Fruit fly (Drosophila melanogaster) whole organism, embryonic: Measurements from ENCODE around the gene CG34180.

Source experiments
- Adf1 ChIP-seq: fragments of 200-800 bp; sonication (Bioruptor generic); IDR thresholded peaks from 2 replicates; pipeline ENCODE4 v1.3.6; 2022; ENCODE audit warnings: missing biosample characterization, missing genetic modification characterization
- Asciz ChIP-seq: fragments of 200-800 bp; sonication (Bioruptor generic); optimal IDR thresholded peaks from 2 replicates; lab custom pipeline; 2017; ENCODE audit warnings: missing biosample characterization, mild to moderate bottlenecking, missing genetic modification characterization, missing genetic modification reagents
- Atf6 ChIP-seq: fragments of 200-800 bp; sonication (Bioruptor generic); IDR thresholded peaks from 2 replicates; pipeline ENCODE4 v1.3.6; 2022; ENCODE audit warnings: missing biosample characterization, missing genetic modification characterization
- CG10209 ChIP-seq: fragments of 200-800 bp; sonication (Bioruptor generic); optimal IDR thresholded peaks from 3 replicates; lab custom pipeline; 2017; ENCODE audit warnings: missing biosample characterization, mild to moderate bottlenecking, missing genetic modification characterization, missing genetic modification reagents
- CG10959 ChIP-seq: fragments of 200-800 bp; sonication (Bioruptor generic); IDR thresholded peaks from 2 replicates; pipeline ENCODE4 v1.3.6; 2022; ENCODE audit warnings: missing biosample characterization, missing genetic modification characterization
- CG11456 ChIP-seq: fragments of 200-800 bp; sonication (Bioruptor generic); IDR thresholded peaks from 3 replicates; pipeline ENCODE4 v1.3.6; 2022; ENCODE audit warnings: missing biosample characterization, missing genetic modification characterization
- CG12155 ChIP-seq: fragments of 200-800 bp; sonication (Bioruptor generic); optimal IDR thresholded peaks from 3 replicates; lab custom pipeline; 2016; ENCODE audit warnings: missing biosample characterization, missing genetic modification characterization
- CG12744 ChIP-seq: fragments of 200-800 bp; sonication (Bioruptor generic); optimal IDR thresholded peaks from 2 replicates; lab custom pipeline; 2016; ENCODE audit warnings: missing biosample characterization, missing genetic modification characterization
- CG13894 ChIP-seq: fragments of 200-800 bp; sonication (Bioruptor generic); optimal IDR thresholded peaks from 3 replicates; lab custom pipeline; 2018; ENCODE audit warnings: missing biosample characterization, mild to moderate bottlenecking, missing genetic modification characterization, moderate library complexity
- CG15073 ChIP-seq: fragments of 200-800 bp; sonication (Bioruptor generic); optimal IDR thresholded peaks from 2 replicates; lab custom pipeline; 2016; ENCODE audit warnings: missing biosample characterization, missing genetic modification characterization
- CG17328 ChIP-seq: fragments of 200-800 bp; sonication (Bioruptor generic); IDR thresholded peaks from 2 replicates; pipeline ENCODE4 v1.3.6; 2022; ENCODE audit warnings: missing biosample characterization, missing genetic modification characterization
- CG1792 ChIP-seq: fragments of 200-800 bp; sonication (Bioruptor generic); optimal IDR thresholded peaks from 2 replicates; lab custom pipeline; 2016; ENCODE audit warnings: missing biosample characterization, missing genetic modification characterization
- CG18011 ChIP-seq: fragments of 200-800 bp; sonication (Bioruptor generic); optimal IDR thresholded peaks from 2 replicates; lab custom pipeline; 2017; ENCODE audit warnings: missing biosample characterization, missing genetic modification characterization, mild to moderate bottlenecking, moderate library complexity, missing genotype
- CG31365 ChIP-seq: fragments of 200-800 bp; sonication (Bioruptor generic); optimal IDR thresholded peaks from 2 replicates; lab custom pipeline; 2018; ENCODE audit warnings: missing biosample characterization, mild to moderate bottlenecking, missing genetic modification characterization
- CG32532 ChIP-seq: fragments of 200-800 bp; sonication (Bioruptor generic); IDR thresholded peaks from 2 replicates; pipeline ENCODE4 v1.3.6; 2022; ENCODE audit warnings: missing biosample characterization, missing genetic modification characterization
- CG32772 ChIP-seq: fragments of 200-800 bp; sonication (Bioruptor generic); IDR thresholded peaks from 2 replicates; pipeline ENCODE4 v1.3.6; 2022; ENCODE audit warnings: missing biosample characterization, missing genetic modification characterization
- CG3726 ChIP-seq: fragments of 200-800 bp; sonication (Bioruptor generic); IDR thresholded peaks from 3 replicates; pipeline ENCODE4, ENCODE4 v1.3.6; 2022; ENCODE audit warnings: missing biosample characterization, missing genetic modification characterization
- CG9876 ChIP-seq: fragments of 200-800 bp; sonication (Bioruptor generic); optimal IDR thresholded peaks from 2 replicates; lab custom pipeline; 2016; ENCODE audit warnings: missing biosample characterization, missing genetic modification characterization
- Dbx ChIP-seq: fragments of 200-800 bp; sonication (Bioruptor generic); IDR thresholded peaks from 3 replicates; pipeline ENCODE4 v1.3.6; 2022; ENCODE audit warnings: missing biosample characterization, missing genetic modification characterization
- Fer2 ChIP-seq: fragments of 200-800 bp; sonication (Bioruptor generic); optimal IDR thresholded peaks from 2 replicates; lab custom pipeline; 2018; ENCODE audit warnings: missing biosample characterization, mild to moderate bottlenecking, missing genetic modification characterization, moderate library complexity
- GATAe ChIP-seq: fragments of 200-800 bp; sonication (Bioruptor generic); conservative IDR thresholded peaks from 2 replicates; pipeline ENCODE4 v1.3.6; 2022; ENCODE audit warnings: missing biosample characterization, missing genetic modification characterization
- H2.0 ChIP-seq: fragments of 200-800 bp; sonication (Bioruptor generic); IDR thresholded peaks from 2 replicates; pipeline ENCODE4 v1.3.6; 2022; ENCODE audit warnings: missing biosample characterization, missing genetic modification characterization
- HmgD ChIP-seq: fragments of 200-800 bp; sonication (Bioruptor generic); optimal IDR thresholded peaks from 3 replicates; lab custom pipeline; 2016; ENCODE audit warnings: missing biosample characterization, missing genetic modification characterization
- NFAT ChIP-seq: fragments of 200-800 bp; sonication (Bioruptor generic); IDR thresholded peaks from 2 replicates; pipeline ENCODE4 v1.3.6; 2022; ENCODE audit warnings: missing biosample characterization, missing genetic modification characterization
- NK7.1 ChIP-seq: fragments of 200-800 bp; sonication (Bioruptor generic); optimal IDR thresholded peaks from 3 replicates; lab custom pipeline; 2016; ENCODE audit warnings: missing biosample characterization, missing genetic modification characterization
- Rfx ChIP-seq: fragments of 200-800 bp; sonication (Bioruptor generic); IDR thresholded peaks from 2 replicates; pipeline ENCODE4 v1.3.6; 2022; ENCODE audit warnings: missing biosample characterization, missing genetic modification characterization
- Sry-β ChIP-seq: fragments of 200-800 bp; sonication (Bioruptor generic); optimal IDR thresholded peaks from 2 replicates; lab custom pipeline; 2018; ENCODE audit warnings: missing biosample characterization, mild to moderate bottlenecking, missing genetic modification characterization, moderate library complexity
- Ssrp ChIP-seq: fragments of 200-800 bp; sonication (Bioruptor generic); optimal IDR thresholded peaks from 2 replicates; lab custom pipeline; 2018; ENCODE audit warnings: missing biosample characterization, mild to moderate bottlenecking, missing genetic modification characterization, moderate library complexity
- Tbp ChIP-seq: fragments of >200 bp; optimal IDR thresholded peaks from 2 replicates; lab custom pipeline; 2018; ENCODE audit warnings: missing biosample characterization, missing genetic modification characterization
- Vsx1 ChIP-seq: fragments of 200-800 bp; sonication (Bioruptor generic); optimal IDR thresholded peaks from 2 replicates; lab custom pipeline; 2017; ENCODE audit warnings: missing biosample characterization, mild to moderate bottlenecking, missing genetic modification characterization, missing genetic modification reagents
- abd-A ChIP-seq: fragments of 200-800 bp; sonication (Bioruptor generic); optimal IDR thresholded peaks from 3 replicates; lab custom pipeline; 2019; ENCODE audit warnings: missing biosample characterization, mild to moderate bottlenecking, missing genetic modification characterization, moderate library complexity
- bsh ChIP-seq, 2 experiments: fragments of 200-800 bp; sonication (Bioruptor generic); optimal IDR thresholded peaks; 2 replicates each; lab custom pipeline; 2017 to 2018; ENCODE audit warnings: mild to moderate bottlenecking in 2 of 2, missing biosample characterization in 2 of 2, missing genetic modification characterization in 2 of 2, moderate library complexity in 1 of 2
- chinmo ChIP-seq: fragments of 200-800 bp; sonication (Bioruptor generic); IDR thresholded peaks from 4 replicates; pipeline ENCODE4 v1.3.6; 2022; ENCODE audit warnings: missing biosample characterization, missing genetic modification characterization; ENCODE audit not compliant: partially characterized antibody
- chn ChIP-seq: fragments of 200-800 bp; sonication (Bioruptor generic); optimal IDR thresholded peaks from 2 replicates; lab custom pipeline; 2016; ENCODE audit warnings: missing biosample characterization, missing genetic modification characterization
- crol ChIP-seq: fragments of 200-800 bp; sonication (Bioruptor generic); IDR thresholded peaks from 2 replicates; pipeline ENCODE4 v1.3.6; 2022; ENCODE audit warnings: missing biosample characterization, missing genetic modification characterization
- cwo ChIP-seq: fragments of 200-800 bp; sonication (Bioruptor generic); optimal IDR thresholded peaks from 3 replicates; lab custom pipeline; 2017; ENCODE audit warnings: missing biosample characterization, missing genetic modification characterization, mild to moderate bottlenecking, moderate library complexity, missing genetic modification reagents
- da ChIP-seq: fragments of 200-800 bp; sonication (Bioruptor generic); optimal IDR thresholded peaks from 2 replicates; lab custom pipeline; 2016; ENCODE audit warnings: missing biosample characterization, missing genetic modification characterization
- gfzf ChIP-seq: fragments of 200-800 bp; sonication (Bioruptor generic); optimal IDR thresholded peaks from 2 replicates; lab custom pipeline; 2016; ENCODE audit warnings: missing biosample characterization, mild to moderate bottlenecking, missing genetic modification characterization, moderate library complexity
- lab ChIP-seq: fragments of 200-800 bp; sonication (Bioruptor generic); optimal IDR thresholded peaks from 3 replicates; lab custom pipeline; 2017; ENCODE audit warnings: missing biosample characterization, missing genetic modification characterization, mild to moderate bottlenecking, moderate library complexity, missing genetic modification reagents
- nmo ChIP-seq: fragments of 200-800 bp; sonication (Bioruptor generic); optimal IDR thresholded peaks from 2 replicates; lab custom pipeline; 2018; ENCODE audit warnings: missing biosample characterization, mild to moderate bottlenecking, missing genetic modification characterization, moderate library complexity
- otp ChIP-seq: fragments of 200-800 bp; sonication (Bioruptor generic); IDR thresholded peaks from 3 replicates; pipeline ENCODE4, ENCODE4 v1.3.6; 2022; ENCODE audit warnings: missing biosample characterization, missing genetic modification characterization
- salm ChIP-seq: fragments of 200-800 bp; sonication (Bioruptor generic); optimal IDR thresholded peaks from 2 replicates; lab custom pipeline; 2018; ENCODE audit warnings: missing biosample characterization, mild to moderate bottlenecking, missing genetic modification characterization
- schlank ChIP-seq: fragments of 200-800 bp; sonication (Bioruptor generic); optimal IDR thresholded peaks from 2 replicates; lab custom pipeline; 2018; ENCODE audit warnings: missing biosample characterization, mild to moderate bottlenecking, missing genetic modification characterization
- scrt ChIP-seq: fragments of 200-800 bp; sonication (Bioruptor generic); optimal IDR thresholded peaks from 2 replicates; lab custom pipeline; 2018; ENCODE audit warnings: missing biosample characterization, mild to moderate bottlenecking, missing genetic modification characterization, moderate library complexity
- sens ChIP-seq: fragments of 200-800 bp; sonication (Bioruptor generic); peaks from one replicate; lab custom pipeline; 2016; ENCODE audit warnings: missing biosample characterization, missing genetic modification characterization
- so ChIP-seq: fragments of 200-800 bp; sonication (Bioruptor generic); IDR thresholded peaks from 3 replicates; pipeline ENCODE4 v1.3.6; 2022; ENCODE audit warnings: missing biosample characterization, missing genetic modification characterization
- sqz ChIP-seq: fragments of 200-800 bp; sonication (Bioruptor generic); optimal IDR thresholded peaks from 3 replicates; lab custom pipeline; 2018; ENCODE audit warnings: missing biosample characterization, mild to moderate bottlenecking, missing genetic modification characterization
- unc-4 ChIP-seq: fragments of 200-800 bp; sonication (Bioruptor generic); IDR thresholded peaks from 2 replicates; pipeline ENCODE4 v1.3.6; 2022; ENCODE audit warnings: missing biosample characterization, missing genetic modification characterization; ENCODE audit not compliant: partially characterized antibody

CG34180 gene

DNA sequence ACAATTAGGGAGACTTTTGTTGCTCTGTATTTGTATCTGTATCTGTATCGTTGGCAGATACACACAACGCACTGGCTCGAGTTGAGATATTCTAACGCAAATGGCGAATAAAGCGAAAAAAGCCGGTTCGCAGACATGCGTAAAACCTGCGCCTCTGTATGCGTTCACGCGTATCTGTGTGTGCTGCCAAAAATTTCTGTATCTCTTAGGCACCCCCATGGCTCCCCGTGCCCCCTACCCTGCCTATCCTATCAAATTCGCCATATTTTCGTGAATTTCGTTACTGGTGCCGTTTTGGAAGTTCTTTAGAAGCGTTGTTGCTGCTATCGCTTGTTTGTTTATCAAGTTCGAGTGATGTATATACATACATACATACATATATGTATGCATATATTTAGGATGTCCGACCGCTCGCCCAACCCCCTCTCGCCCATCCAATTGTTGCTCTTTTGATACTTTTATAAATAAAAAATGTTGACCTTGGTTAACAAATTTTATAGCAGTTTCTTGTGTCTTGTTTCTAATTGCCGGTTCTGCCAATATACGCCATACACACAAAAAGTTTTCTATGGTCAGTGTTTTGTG, 25.5 kb downstream of the CG34180 start (continued):
- TF ChIP-seq sens (GFP tag; lab: Kevin White, UChicago) (no peak), cwo (GFP tag; lab: Kevin White, UChicago) (peak; percentile 60), CG15073 (GFP tag; lab: Kevin White, UChicago) (no peak), Asciz (GFP tag; lab: Kevin White, UChicago) (no peak), Adf1 (peak; percentile 85), Rfx (GFP tag; lab: Robert Waterston, UW) (peak; percentile 36; the same call in 1 of the 2 replicates), chinmo (GFP tag; lab: Robert Waterston, UW) (peak; percentile 90; the same call in 3 of the 4 replicates), GATAe (GFP tag; lab: Robert Waterston, UW) (peak; percentile 48), CG32772 (GFP tag; lab: Robert Waterston, UW) (no peak), Sry-β (GFP tag; lab: Kevin White, UChicago) (no peak), abd-A (peak; percentile 93), unc-4 (GFP tag; lab: Robert Waterston, UW) (no peak), CG3726 (GFP tag; lab: Robert Waterston, UW) (no peak), Ssrp (no peak), CG18011 (no peak), Tbp (GFP tag; lab: Kevin White, UChicago) (no peak), CG13894 (tag; lab: Kevin White, UChicago) (peak; percentile 96), H2.0 (GFP tag; lab: Robert Waterston, UW) (no peak), NK7.1 (no peak), da (GFP tag; lab: Kevin White, UChicago) (no peak), sqz (GFP tag; lab: Kevin White, UChicago) (no peak), scrt (GFP tag; lab: Kevin White, UChicago) (peak; percentile 58), crol (GFP tag; lab: Robert Waterston, UW) (peak; percentile 80), CG17328 (GFP tag; lab: Robert Waterston, UW) (no peak), CG11456 (GFP tag; lab: Robert Waterston, UW) (no peak), Fer2 (no peak), CG9876 (GFP tag; lab: Kevin White, UChicago) (no peak), Vsx1 (GFP tag; lab: Kevin White, UChicago) (no peak), CG12744 (GFP tag; lab: Kevin White, UChicago) (no peak), lab (peak; percentile 24), chn (GFP tag; lab: Kevin White, UChicago) (no peak), Atf6 (GFP tag; lab: Robert Waterston, UW) (peak; percentile 13; the same call in 1 of the 2 replicates), otp (GFP tag; lab: Robert Waterston, UW) (no peak), CG10959 (GFP tag; lab: Robert Waterston, UW) (no peak), CG12155 (GFP tag; lab: Kevin White, UChicago) (peak; percentile 23), nmo (GFP tag; lab: Kevin White, UChicago) (no peak), schlank (tag; lab: Kevin White, UChicago) (peak; percentile 18), HmgD (GFP tag; lab: Kevin White, UChicago) (no peak), gfzf (no peak), Dbx (GFP tag; lab: Robert Waterston, UW) (peak; percentile 50; the same call in 2 of the 3 replicates), CG32532 (GFP tag; lab: Robert Waterston, UW) (no peak), NFAT (GFP tag; lab: Robert Waterston, UW) (peak; percentile 48; the same call in 1 of the 2 replicates), CG10209 (GFP tag; lab: Kevin White, UChicago) (no peak), salm (tag; lab: Kevin White, UChicago) (no peak), so (0 out of 3 replicates have a peak, but pooled peaks have one; percentile 33), bsh (GFP tag; optimal IDR thresholded peaks at IDR 0.05; lab: Kevin White, UChicago) (no peak), CG1792 (GFP tag; lab: Kevin White, UChicago) (no peak), CG31365 (tag; lab: Kevin White, UChicago) (no peak)
